Worm (Caenorhabditis elegans) whole organism, L3 larva: ENCODE measurements around the gene zipt-3.

Experiments
- lin-39 ChIP-seq: fragments of 150-350 bp; optimal IDR thresholded peaks from 2 replicates; lab custom pipeline; 2018; ENCODE audit warnings: missing biosample characterization, missing genetic modification reagents, missing genetic modification characterization
- nhr-43 ChIP-seq: sonication (generic microtip); optimal IDR thresholded peaks from 2 replicates; lab custom pipeline; 2016; ENCODE audit warnings: mild to moderate bottlenecking, missing genetic modification characterization, missing compliant biosample characterization; ENCODE audit not compliant: poor library complexity, severe bottlenecking
- pqm-1 ChIP-seq: fragments of 150-350 bp; optimal IDR thresholded peaks from 2 replicates; lab custom pipeline; 2017; ENCODE audit warnings: missing biosample characterization, missing genetic modification characterization, inconsistent platforms

- no peak for TF ChIP-seq pqm-1 (tag; lab: Kevin White, UChicago)
- TF ChIP-seq nhr-43 (tag; lab: Kevin White, UChicago), result no peak
- no peak for TF ChIP-seq lin-39
These were observed 21.7 kb upstream of the zipt-3 start for ce11 chrII:5696218-5696617.
